Worm (Caenorhabditis elegans) whole organism, late embryonic: ENCODE measurements around the gene K12H6.8.
"Not testable (repeated sequence)": the region's sequence is repeated elsewhere in the genome, so short reads cannot be mapped to it uniquely, and the experiment has no call there.

ENCODE experiments used
- ceh-31 ChIP-seq: sonication (generic microtip); optimal IDR thresholded peaks from 2 replicates; lab custom pipeline; 2016; ENCODE audit warnings: missing genetic modification characterization, missing compliant biosample characterization
- ceh-9 ChIP-seq: sonication (generic microtip); optimal IDR thresholded peaks from 2 replicates; lab custom pipeline; 2016; ENCODE audit warnings: mild to moderate bottlenecking, missing genetic modification characterization, inconsistent platforms, missing compliant biosample characterization
- hlh-30 ChIP-seq: sonication (generic microtip); optimal IDR thresholded peaks from 2 replicates; lab custom pipeline; 2017; ENCODE audit warnings: antibody characterized with exemption, missing genetic modification characterization, missing compliant biosample characterization; ENCODE audit not compliant: insufficient read depth
- nhr-11 ChIP-seq: fragments of 150-350 bp; optimal IDR thresholded peaks from 2 replicates; lab custom pipeline; 2014; ENCODE audit warnings: missing biosample characterization, missing genetic modification characterization
- pha-4 ChIP-seq: fragments of 150-350 bp; optimal IDR thresholded peaks from 2 replicates; lab custom pipeline; 2018; ENCODE audit warnings: missing biosample characterization, missing genetic modification reagents, missing genetic modification characterization
- tbx-7 ChIP-seq: sonication (generic microtip); optimal IDR thresholded peaks from 2 replicates; lab custom pipeline; 2016; ENCODE audit warnings: missing genotype, missing genetic modification characterization, missing compliant biosample characterization
- unc-42 ChIP-seq: sonication (generic microtip); optimal IDR thresholded peaks from 2 replicates; lab custom pipeline; 2016; ENCODE audit warnings: missing genotype, missing genetic modification characterization, missing compliant biosample characterization
- unc-55 ChIP-seq: sonication (generic microtip); optimal IDR thresholded peaks from 2 replicates; lab custom pipeline; 2017; ENCODE audit warnings: missing biosample characterization, missing genetic modification reagents, missing genetic modification characterization

- TF ChIP-seq hlh-30 (tag; lab: Kevin White, UChicago); unc-42 (tag; lab: Kevin White, UChicago); unc-55 (GFP tag; lab: Kevin White, UChicago); ceh-31 (tag; lab: Kevin White, UChicago); pha-4 (tag; lab: Kevin White, UChicago); nhr-11; tbx-7 (tag; lab: Kevin White, UChicago); ceh-9: not testable (repeated sequence)
Measured at ce11 chrII:2839004-2839403, 11.3 kb downstream of the K12H6.8 start, which contains the start of gene Y110A2AL.4.
